ENCODE assay signal across 1 fruit fly cellular context in the genomic region with DNA sequence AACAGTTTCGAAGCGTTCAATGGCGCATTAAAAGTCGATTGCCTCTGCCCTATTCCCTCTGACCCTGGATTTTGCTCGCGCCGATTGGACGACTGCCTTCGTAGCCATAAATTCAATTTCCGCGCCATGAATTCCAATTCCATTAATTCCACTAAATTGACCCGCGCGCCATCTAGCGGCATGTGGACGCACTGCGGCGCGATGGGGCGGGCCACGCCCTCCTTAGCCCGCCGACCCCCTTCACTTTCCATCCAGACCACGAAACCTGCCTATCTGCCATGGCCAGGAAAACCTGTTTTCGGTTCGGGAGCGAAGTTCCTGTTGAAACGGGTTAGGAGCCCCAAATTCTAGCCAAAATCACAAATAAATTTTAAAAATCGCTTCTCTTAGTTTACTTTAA.
A peak's percentile ranks its signal among the peaks of the same experiment; 100 is the strongest.
TF ChIP-seq lines count a peak whose summit lies in the region.

No protein-coding gene starts in this region.

TF ChIP-seq in whole organism, embryonic, 481 proteins besides CTCF, POLR2A, EP300 and RAD21 (continued from another document and continues in another):
- peak; percentile 33; the same call in 1 of the 3 replicates for TF ChIP-seq Optix (GFP tag; IDR thresholded peaks at IDR 0.05; lab: Robert Waterston, UW)
- no peak for TF ChIP-seq sug (tag; optimal IDR thresholded peaks at IDR 0.05; lab: Kevin White, UChicago)
- no peak for TF ChIP-seq Tbp (GFP tag; optimal IDR thresholded peaks at IDR 0.05; lab: Kevin White, UChicago)
- TF ChIP-seq inv (GFP tag; IDR thresholded peaks at IDR 0.05; lab: Robert Waterston, UW; ENCODE audit: partially characterized antibody), result no peak
- 0 out of 2 replicates have a peak, but pooled peaks have one; percentile 5 for TF ChIP-seq CG9932 (GFP tag; IDR thresholded peaks at IDR 0.05; lab: Robert Waterston, UW)
- TF ChIP-seq D (optimal IDR thresholded peaks at IDR 0.05; lab: Kevin White, UChicago), result no peak
- TF ChIP-seq D (GFP tag; optimal IDR thresholded peaks at IDR 0.05; lab: Kevin White, UChicago), result no peak
- TF ChIP-seq CG8765 (GFP tag; IDR thresholded peaks at IDR 0.05; lab: Robert Waterston, UW), result no peak
- TF ChIP-seq rib (GFP tag; IDR thresholded peaks at IDR 0.05; lab: Robert Waterston, UW), result no peak
- TF ChIP-seq YL-1 (GFP tag; optimal IDR thresholded peaks at IDR 0.05; lab: Kevin White, UChicago), result no peak
- TF ChIP-seq hth (optimal IDR thresholded peaks at IDR 0.05; lab: Kevin White, UChicago), result no peak
- no peak for TF ChIP-seq Ets65A (GFP tag; lab: Kevin White, UChicago)
- TF ChIP-seq onecut (GFP tag; IDR thresholded peaks at IDR 0.05; lab: Robert Waterston, UW), result 0 out of 2 replicates have a peak, but pooled peaks have one; percentile 11
- no peak for TF ChIP-seq CG10979 (tag; optimal IDR thresholded peaks at IDR 0.05; lab: Kevin White, UChicago)
- TF ChIP-seq yki (optimal IDR thresholded peaks at IDR 0.05; lab: Kevin White, UChicago), result no peak
- TF ChIP-seq slp2 (GFP tag; optimal IDR thresholded peaks at IDR 0.05; lab: Kevin White, UChicago), result no peak
- no peak for TF ChIP-seq ham (GFP tag; IDR thresholded peaks at IDR 0.05; lab: Robert Waterston, UW)
- no peak for TF ChIP-seq shn (GFP tag; optimal IDR thresholded peaks at IDR 0.05; lab: Kevin White, UChicago)
- TF ChIP-seq CG15696 (tag; optimal IDR thresholded peaks at IDR 0.05; lab: Kevin White, UChicago), result no peak
- TF ChIP-seq Xbp1 (GFP tag; optimal IDR thresholded peaks at IDR 0.05; lab: Kevin White, UChicago), result no peak
- TF ChIP-seq CG18764 (GFP tag; optimal IDR thresholded peaks at IDR 0.05; lab: Kevin White, UChicago), result no peak
- no peak for TF ChIP-seq zf30C (GFP tag; optimal IDR thresholded peaks at IDR 0.05; lab: Kevin White, UChicago)
- TF ChIP-seq Max (GFP tag; optimal IDR thresholded peaks at IDR 0.05; lab: Kevin White, UChicago), result no peak
- TF ChIP-seq CG15011 (GFP tag; optimal IDR thresholded peaks at IDR 0.05; lab: Kevin White, UChicago), result no peak
- peak; percentile 57; the same call in 2 of the 3 replicates for TF ChIP-seq ci (GFP tag; IDR thresholded peaks at IDR 0.05; lab: Robert Waterston, UW)
- TF ChIP-seq ash1 (GFP tag; optimal IDR thresholded peaks at IDR 0.05; lab: Kevin White, UChicago), result peak; percentile 10
- peak; percentile 41; the same call in 1 of the 3 replicates for TF ChIP-seq ken (GFP tag; IDR thresholded peaks at IDR 0.05; lab: Robert Waterston, UW)
- TF ChIP-seq CG30431 (GFP tag; optimal IDR thresholded peaks at IDR 0.05; lab: Kevin White, UChicago), result no peak
- TF ChIP-seq chm (GFP tag; IDR thresholded peaks at IDR 0.05; lab: Robert Waterston, UW), result no peak
- TF ChIP-seq croc (GFP tag; conservative IDR thresholded peaks at IDR 0.05; lab: Robert Waterston, UW), result no peak
- TF ChIP-seq B-H1 (GFP tag; IDR thresholded peaks at IDR 0.05; lab: Robert Waterston, UW), result no peak
- no peak for TF ChIP-seq CG18476 (GFP tag; optimal IDR thresholded peaks at IDR 0.05; lab: Kevin White, UChicago)
- TF ChIP-seq NFAT (GFP tag; IDR thresholded peaks at IDR 0.05; lab: Robert Waterston, UW), result 0 out of 2 replicates have a peak, but pooled peaks have one; percentile 27
- no peak for TF ChIP-seq Dip2 (GFP tag; IDR thresholded peaks at IDR 0.05; lab: Robert Waterston, UW)
- no peak for TF ChIP-seq tna (GFP tag; IDR thresholded peaks at IDR 0.05; lab: Robert Waterston, UW; ENCODE audit: partially characterized antibody)
- TF ChIP-seq p53 (GFP tag; optimal IDR thresholded peaks at IDR 0.05; lab: Kevin White, UChicago), result no peak
- TF ChIP-seq HLHmδ (GFP tag; optimal IDR thresholded peaks at IDR 0.05; lab: Kevin White, UChicago), result peak; percentile 60
- no peak for TF ChIP-seq Dad (GFP tag; optimal IDR thresholded peaks at IDR 0.05; lab: Kevin White, UChicago)
- TF ChIP-seq abd-A (tag; optimal IDR thresholded peaks at IDR 0.05; lab: Kevin White, UChicago), result peak; percentile 86
- no peak for TF ChIP-seq Doc3 (GFP tag; IDR thresholded peaks at IDR 0.05; lab: Robert Waterston, UW; ENCODE audit: partially characterized antibody)
- TF ChIP-seq nom (GFP tag; optimal IDR thresholded peaks at IDR 0.05; lab: Kevin White, UChicago), result no peak
- TF ChIP-seq trem (tag; optimal IDR thresholded peaks at IDR 0.05; lab: Kevin White, UChicago), result no peak
- TF ChIP-seq CG4730 (GFP tag; IDR thresholded peaks at IDR 0.05; lab: Robert Waterston, UW), result no peak
- no peak for TF ChIP-seq caup (GFP tag; optimal IDR thresholded peaks at IDR 0.05; lab: Kevin White, UChicago; ENCODE audit: severe bottlenecking)
- TF ChIP-seq CG16815 (GFP tag; optimal IDR thresholded peaks at IDR 0.05; lab: Kevin White, UChicago), result no peak
- no peak for TF ChIP-seq CG3163 (GFP tag; optimal IDR thresholded peaks at IDR 0.05; lab: Kevin White, UChicago)
- no peak for TF ChIP-seq unc-4 (GFP tag; IDR thresholded peaks at IDR 0.05; lab: Robert Waterston, UW; ENCODE audit: partially characterized antibody)
- 0 out of 3 replicates have a peak, but pooled peaks have one; percentile 43 for TF ChIP-seq zfh1 (GFP tag; IDR thresholded peaks at IDR 0.05; lab: Robert Waterston, UW)
- TF ChIP-seq CG6765 (GFP tag; optimal IDR thresholded peaks at IDR 0.05; lab: Kevin White, UChicago), result no peak
- no peak for TF ChIP-seq Hr39 (optimal IDR thresholded peaks at IDR 0.05; lab: Kevin White, UChicago)
- TF ChIP-seq disco-r (GFP tag; optimal IDR thresholded peaks at IDR 0.05; lab: Kevin White, UChicago), result no peak
- 0 out of 2 replicates have a peak, but pooled peaks have one; percentile 19 for TF ChIP-seq Nf-YA (GFP tag; IDR thresholded peaks at IDR 0.05; lab: Robert Waterston, UW)
- no peak for TF ChIP-seq btn (GFP tag; optimal IDR thresholded peaks at IDR 0.05; lab: Kevin White, UChicago)
- TF ChIP-seq H2.0 (GFP tag; IDR thresholded peaks at IDR 0.05; lab: Robert Waterston, UW), result no peak
- peak; percentile 36 for TF ChIP-seq slbo (GFP tag; IDR thresholded peaks at IDR 0.05; lab: Robert Waterston, UW)
- no peak for TF ChIP-seq CG16863 (GFP tag; optimal IDR thresholded peaks at IDR 0.05; lab: Kevin White, UChicago)
- TF ChIP-seq CkIIα-i1 (GFP tag; IDR thresholded peaks at IDR 0.05; lab: Robert Waterston, UW), result peak; percentile 20; the same call in 1 of the 2 replicates
- TF ChIP-seq Camta (GFP tag; optimal IDR thresholded peaks at IDR 0.05; lab: Kevin White, UChicago), result no peak
- no peak for TF ChIP-seq tll (GFP tag; optimal IDR thresholded peaks at IDR 0.05; lab: Kevin White, UChicago)
- TF ChIP-seq Lhr (GFP tag; optimal IDR thresholded peaks at IDR 0.05; lab: Kevin White, UChicago), result no peak
- 0 out of 3 replicates have a peak, but pooled peaks have one; percentile 37 for TF ChIP-seq CG14860 (GFP tag; IDR thresholded peaks at IDR 0.05; lab: Robert Waterston, UW; ENCODE audit: partially characterized antibody)
- no peak for TF ChIP-seq vnd (GFP tag; IDR thresholded peaks at IDR 0.05; lab: Robert Waterston, UW; ENCODE audit: partially characterized antibody)
- no peak for TF ChIP-seq CG11504 (tag; optimal IDR thresholded peaks at IDR 0.05; lab: Kevin White, UChicago)
- TF ChIP-seq CG12942 (GFP tag; optimal IDR thresholded peaks at IDR 0.05; lab: Kevin White, UChicago), result no peak
- 0 out of 3 replicates have a peak, but pooled peaks have one; percentile 10 for TF ChIP-seq ase (GFP tag; IDR thresholded peaks at IDR 0.05; lab: Robert Waterston, UW)
- peak; percentile 37; the same call in 1 of the 2 replicates for TF ChIP-seq vvl (GFP tag; IDR thresholded peaks at IDR 0.05; lab: Robert Waterston, UW)
- no peak for TF ChIP-seq run (tag; optimal IDR thresholded peaks at IDR 0.05; lab: Kevin White, UChicago)
- no peak for TF ChIP-seq phol (tag; optimal IDR thresholded peaks at IDR 0.05; lab: Kevin White, UChicago)
- no peak for TF ChIP-seq lilli (GFP tag; optimal IDR thresholded peaks at IDR 0.05; lab: Kevin White, UChicago)
- TF ChIP-seq Sox102F (GFP tag; optimal IDR thresholded peaks at IDR 0.05; lab: Kevin White, UChicago), result no peak
- TF ChIP-seq ranshi (GFP tag; IDR thresholded peaks at IDR 0.05; lab: Robert Waterston, UW), result no peak
- no peak for TF ChIP-seq bcd (GFP tag; optimal IDR thresholded peaks at IDR 0.05; lab: Kevin White, UChicago)
- no peak for TF ChIP-seq CG12071 (GFP tag; optimal IDR thresholded peaks at IDR 0.05; lab: Kevin White, UChicago)
- TF ChIP-seq CG12219 (GFP tag; optimal IDR thresholded peaks at IDR 0.05; lab: Kevin White, UChicago), result no peak
- no peak for TF ChIP-seq CG2129 (GFP tag; IDR thresholded peaks at IDR 0.05; lab: Robert Waterston, UW; ENCODE audit: partially characterized antibody)
- TF ChIP-seq az2 (GFP tag; optimal IDR thresholded peaks at IDR 0.05; lab: Kevin White, UChicago), result no peak
- no peak for TF ChIP-seq CG16813 (GFP tag; IDR thresholded peaks at IDR 0.05; lab: Robert Waterston, UW; ENCODE audit: partially characterized antibody)
- no peak for TF ChIP-seq Vsx1 (GFP tag; optimal IDR thresholded peaks at IDR 0.05; lab: Kevin White, UChicago)
- TF ChIP-seq Dip3 (GFP tag; optimal IDR thresholded peaks at IDR 0.05; lab: Kevin White, UChicago), result no peak
- no peak for TF ChIP-seq CG2116 (GFP tag; optimal IDR thresholded peaks at IDR 0.05; lab: Kevin White, UChicago)
- TF ChIP-seq chn (GFP tag; optimal IDR thresholded peaks at IDR 0.05; lab: Kevin White, UChicago), result peak; percentile 28
- TF ChIP-seq CG4404 (GFP tag; IDR thresholded peaks at IDR 0.05; lab: Robert Waterston, UW), result no peak
- no peak for TF ChIP-seq cad (GFP tag; optimal IDR thresholded peaks at IDR 0.05; lab: Kevin White, UChicago)
- no peak for TF ChIP-seq CG3838 (GFP tag; optimal IDR thresholded peaks at IDR 0.05; lab: Kevin White, UChicago)
- no peak for TF ChIP-seq nerfin-2 (GFP tag; IDR thresholded peaks at IDR 0.05; lab: Robert Waterston, UW; ENCODE audit: partially characterized antibody)
- no peak for TF ChIP-seq unpg (GFP tag; optimal IDR thresholded peaks at IDR 0.05; lab: Kevin White, UChicago)
- TF ChIP-seq jing (GFP tag; optimal IDR thresholded peaks at IDR 0.05; lab: Kevin White, UChicago), result no peak
- TF ChIP-seq sna (GFP tag; IDR thresholded peaks at IDR 0.05; lab: Robert Waterston, UW; ENCODE audit: partially characterized antibody), result no peak
- TF ChIP-seq sqz (GFP tag; optimal IDR thresholded peaks at IDR 0.05; lab: Kevin White, UChicago), result no peak
- no peak for TF ChIP-seq jumu (GFP tag; optimal IDR thresholded peaks at IDR 0.05; lab: Kevin White, UChicago)
- TF ChIP-seq sd (tag; optimal IDR thresholded peaks at IDR 0.05; lab: Kevin White, UChicago), result no peak
- TF ChIP-seq Bgb (GFP tag; IDR thresholded peaks at IDR 0.05; lab: Robert Waterston, UW; ENCODE audit: partially characterized antibody), result 0 out of 2 replicates have a peak, but pooled peaks have one; percentile 22
- TF ChIP-seq CG13424 (tag; optimal IDR thresholded peaks at IDR 0.05; lab: Kevin White, UChicago), result no peak
- TF ChIP-seq gem (tag; optimal IDR thresholded peaks at IDR 0.05; lab: Kevin White, UChicago), result no peak
- TF ChIP-seq Hr78 (GFP tag; optimal IDR thresholded peaks at IDR 0.05; lab: Kevin White, UChicago), result no peak
- TF ChIP-seq fd102C (GFP tag; optimal IDR thresholded peaks at IDR 0.05; lab: Kevin White, UChicago), result no peak
- peak; percentile 83 for TF ChIP-seq CG14965 (GFP tag; optimal IDR thresholded peaks at IDR 0.05; lab: Kevin White, UChicago; ENCODE audit: borderline replicate concordance)
- no peak for TF ChIP-seq CG7372 (GFP tag; IDR thresholded peaks at IDR 0.05; lab: Robert Waterston, UW)
- TF ChIP-seq tio (GFP tag; optimal IDR thresholded peaks at IDR 0.05; lab: Kevin White, UChicago), result no peak
- no peak for TF ChIP-seq Ets97D (GFP tag; optimal IDR thresholded peaks at IDR 0.05; lab: Kevin White, UChicago)
- TF ChIP-seq CG14441 (GFP tag; IDR thresholded peaks at IDR 0.05; lab: Robert Waterston, UW), result no peak
- no peak for TF ChIP-seq Nf-YC (tag; optimal IDR thresholded peaks at IDR 0.05; lab: Kevin White, UChicago)
- TF ChIP-seq nerfin-1 (tag; optimal IDR thresholded peaks at IDR 0.05; lab: Kevin White, UChicago), result no peak
- no peak for TF ChIP-seq CG14014 (GFP tag; IDR thresholded peaks at IDR 0.05; lab: Robert Waterston, UW)
- no peak for TF ChIP-seq CG6272 (GFP tag; IDR thresholded peaks at IDR 0.05; lab: Robert Waterston, UW)
- TF ChIP-seq CG8478 (optimal IDR thresholded peaks at IDR 0.05; lab: Kevin White, UChicago), result no peak
- no peak for TF ChIP-seq nmo (GFP tag; optimal IDR thresholded peaks at IDR 0.05; lab: Kevin White, UChicago)
- no peak for TF ChIP-seq CG15073 (GFP tag; optimal IDR thresholded peaks at IDR 0.05; lab: Kevin White, UChicago)
- no peak for TF ChIP-seq Usf (GFP tag; optimal IDR thresholded peaks at IDR 0.05; lab: Kevin White, UChicago)
- TF ChIP-seq CG30020 (tag; optimal IDR thresholded peaks at IDR 0.05; lab: Kevin White, UChicago), result no peak
- TF ChIP-seq gro (GFP tag; optimal IDR thresholded peaks at IDR 0.05; lab: Kevin White, UChicago), result no peak
- no peak for TF ChIP-seq maf-S (GFP tag; optimal IDR thresholded peaks at IDR 0.05; lab: Kevin White, UChicago)
- no peak for TF ChIP-seq br (optimal IDR thresholded peaks at IDR 0.05; lab: Kevin White, UChicago)
- TF ChIP-seq CG1024 (GFP tag; IDR thresholded peaks at IDR 0.05; lab: Robert Waterston, UW), result no peak
- TF ChIP-seq D19B (GFP tag; optimal IDR thresholded peaks at IDR 0.05; lab: Kevin White, UChicago), result no peak
- no peak for TF ChIP-seq usp (GFP tag; optimal IDR thresholded peaks at IDR 0.05; lab: Kevin White, UChicago)
- no peak for TF ChIP-seq CG3726 (GFP tag; IDR thresholded peaks at IDR 0.05; lab: Robert Waterston, UW)
- no peak for TF ChIP-seq cato (GFP tag; optimal IDR thresholded peaks at IDR 0.05; lab: Kevin White, UChicago; ENCODE audit: borderline replicate concordance)
- no peak for TF ChIP-seq CG13894 (tag; optimal IDR thresholded peaks at IDR 0.05; lab: Kevin White, UChicago)
- no peak for TF ChIP-seq CG34224 (GFP tag; IDR thresholded peaks at IDR 0.05; lab: Robert Waterston, UW; ENCODE audit: partially characterized antibody)
- no peak for TF ChIP-seq kni (GFP tag; optimal IDR thresholded peaks at IDR 0.05; lab: Kevin White, UChicago)
- TF ChIP-seq Bdp1 (GFP tag; optimal IDR thresholded peaks at IDR 0.05; lab: Kevin White, UChicago), result no peak
- TF ChIP-seq lbe (GFP tag; optimal IDR thresholded peaks at IDR 0.05; lab: Kevin White, UChicago), result no peak
- no peak for TF ChIP-seq eve (GFP tag; optimal IDR thresholded peaks at IDR 0.05; lab: Kevin White, UChicago)
- 0 out of 3 replicates have a peak, but pooled peaks have one; percentile 11 for TF ChIP-seq CG11560 (tag; IDR thresholded peaks at IDR 0.05; lab: Robert Waterston, UW)
- no peak for TF ChIP-seq HmgD (GFP tag; optimal IDR thresholded peaks at IDR 0.05; lab: Kevin White, UChicago)
- TF ChIP-seq CG4360 (GFP tag; IDR thresholded peaks at IDR 0.05; lab: Robert Waterston, UW), result no peak
- TF ChIP-seq CG17359 (tag; optimal IDR thresholded peaks at IDR 0.05; lab: Kevin White, UChicago), result no peak
- no peak for TF ChIP-seq MESR4 (GFP tag; optimal IDR thresholded peaks at IDR 0.05; lab: Kevin White, UChicago)
